Worm (Caenorhabditis elegans): ENCODE data around the gene T05A8.8.

The T05A8.8 gene

DNA sequence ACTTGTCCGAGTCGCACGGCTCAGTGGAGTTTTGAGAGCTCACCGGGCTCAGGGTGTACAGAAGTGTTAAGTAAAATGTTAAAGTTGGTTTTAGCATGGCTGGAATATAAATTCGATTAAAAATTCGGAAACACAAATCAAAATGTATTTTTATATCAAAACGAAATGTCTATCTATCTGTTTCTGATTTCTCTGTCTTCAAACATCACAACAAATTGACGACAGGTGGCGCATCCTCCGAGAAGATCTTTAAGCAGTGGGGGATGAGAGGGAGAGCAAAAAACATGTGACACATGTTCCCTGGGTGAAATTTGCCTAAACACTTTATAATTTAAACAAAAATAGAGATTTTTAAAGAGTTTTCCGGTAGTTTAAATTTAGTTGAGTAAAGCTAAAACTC, 32.5 kb downstream of the T05A8.8 start, which contains the start of gene F08D12.7:
TSS of gene F08D12.7 (minus strand) at position 101 of the 400 bp plus-strand sequence.
- TF ChIP-seq fkh-3 (tag; optimal IDR thresholded peaks at IDR 0.05), result no peak
- TF ChIP-seq bed-1 (GFP tag; IDR thresholded peaks at IDR 0.05), result no peak
- no peak for TF ChIP-seq him-1 (tag; optimal IDR thresholded peaks at IDR 0.05)
- no peak for TF ChIP-seq aptf-3 (GFP tag; IDR thresholded peaks at IDR 0.05)
- TF ChIP-seq dox-1 (GFP tag; IDR thresholded peaks at IDR 0.05), result no peak
- no peak for TF ChIP-seq ceh-58 (GFP tag; IDR thresholded peaks at IDR 0.05)
- no peak for TF ChIP-seq rpc-1 (optimal IDR thresholded peaks at IDR 0.05)
- no peak for TF ChIP-seq rpc-1 (tag; optimal IDR thresholded peaks at IDR 0.05)

DNA sequence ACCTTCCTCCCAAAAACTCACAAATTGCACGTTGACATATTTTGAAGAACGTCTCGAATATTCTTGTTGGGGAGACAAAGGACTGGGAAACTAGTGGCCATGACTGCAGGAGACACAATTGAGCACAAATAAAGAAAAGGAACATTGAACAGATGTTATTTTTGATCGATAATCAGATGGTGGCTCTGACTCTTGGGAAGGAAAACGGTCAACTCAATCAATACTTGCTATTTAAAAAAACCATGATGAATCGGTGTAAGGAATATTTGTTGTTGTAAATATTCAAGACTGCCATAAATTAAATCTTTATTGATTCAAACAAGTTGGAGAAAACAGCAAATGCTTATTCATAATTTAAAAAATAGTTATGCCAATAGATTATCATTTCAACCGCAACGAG, 34.3 kb downstream of the T05A8.8 start, which contains the start of gene fbxb-105:
TSS of gene fbxb-105 (minus strand) at position 101 of the 400 bp plus-strand sequence.
- TF ChIP-seq cebp-2 (GFP tag; IDR thresholded peaks at IDR 0.05) (no peak), ztf-3 (GFP tag; optimal IDR thresholded peaks at IDR 0.05) (no peak), mxl-1 (tag; optimal IDR thresholded peaks at IDR 0.05) (no peak), ZK185.1 (tag; optimal IDR thresholded peaks at IDR 0.05; ENCODE audit: poor library complexity, severe bottlenecking) (no peak), T07F8.4 (tag; optimal IDR thresholded peaks at IDR 0.05) (no peak), lir-1 (GFP tag; conservative IDR thresholded peaks at IDR 0.05) (no peak), nhr-179 (tag; optimal IDR thresholded peaks at IDR 0.05) (no peak), attf-3 (GFP tag; conservative IDR thresholded peaks at IDR 0.05) (no peak), him-1 (tag; optimal IDR thresholded peaks at IDR 0.05) (no peak), zfh-2 (GFP tag; conservative IDR thresholded peaks at IDR 0.05) (no peak), zim-3 (tag; optimal IDR thresholded peaks at IDR 0.05) (no peak), nfyb-1 (GFP tag; IDR thresholded peaks at IDR 0.05) (no peak), ceh-100 (GFP tag; IDR thresholded peaks at IDR 0.05) (no peak), rpc-1 (optimal IDR thresholded peaks at IDR 0.05) (no peak), rpc-1 (tag; optimal IDR thresholded peaks at IDR 0.05) (no peak), tlf-1 (GFP tag; optimal IDR thresholded peaks at IDR 0.05) (no peak), dox-1 (GFP tag; IDR thresholded peaks at IDR 0.05) (no peak), hlh-26 (GFP tag; conservative IDR thresholded peaks at IDR 0.05) (no peak)

DNA sequence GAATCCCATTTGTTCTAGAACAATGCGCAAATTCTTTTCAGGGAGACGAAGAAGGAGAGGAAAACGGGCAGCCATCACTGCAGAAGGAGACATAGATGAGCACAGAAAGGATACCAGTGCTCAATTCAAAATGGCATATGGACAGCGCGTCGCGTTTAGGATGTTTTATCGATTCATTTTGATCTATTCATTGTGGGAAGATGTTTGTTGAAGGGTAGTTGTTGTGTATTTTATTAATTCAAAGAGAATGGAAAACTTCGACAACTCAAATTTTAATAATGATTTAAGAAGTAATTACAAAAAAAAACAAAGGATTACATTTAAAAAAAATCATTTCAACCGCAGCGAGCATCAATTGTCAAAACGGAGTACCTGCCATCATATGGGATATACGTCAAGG, 35.7 kb downstream of the T05A8.8 start, which contains the start of gene sdz-10:
TSS of gene sdz-10 (minus strand) at position 101 of the 400 bp plus-strand sequence.
- TF ChIP-seq ceh-79 (tag; optimal IDR thresholded peaks at IDR 0.05), result no peak
- TF ChIP-seq nfyb-1 (GFP tag; IDR thresholded peaks at IDR 0.05), result no peak
- TF ChIP-seq attf-3 (GFP tag; conservative IDR thresholded peaks at IDR 0.05), result no peak
- TF ChIP-seq F33H1.4 (GFP tag; IDR thresholded peaks at IDR 0.05), result no peak
- TF ChIP-seq unc-130 (GFP tag; optimal IDR thresholded peaks at IDR 0.05), result no peak
- no peak for TF ChIP-seq Y95B8A.8 (GFP tag; IDR thresholded peaks at IDR 0.05)
- TF ChIP-seq snpc-4 (GFP tag; optimal IDR thresholded peaks at IDR 0.05), result no peak
- no peak for TF ChIP-seq snpc-4 (tag; optimal IDR thresholded peaks at IDR 0.05)
- TF ChIP-seq Y53G8AR.9 (GFP tag; conservative IDR thresholded peaks at IDR 0.05), result no peak
- no peak for TF ChIP-seq dox-1 (GFP tag; IDR thresholded peaks at IDR 0.05)
- TF ChIP-seq ceh-40 (GFP tag; IDR thresholded peaks at IDR 0.05), result no peak
- no peak for TF ChIP-seq ekl-4 (GFP tag; IDR thresholded peaks at IDR 0.05)
- no peak for TF ChIP-seq hmg-1.2 (GFP tag; IDR thresholded peaks at IDR 0.05)
- TF ChIP-seq lsl-1 (GFP tag; optimal IDR thresholded peaks at IDR 0.05), result no peak
- no peak for TF ChIP-seq him-1 (tag; optimal IDR thresholded peaks at IDR 0.05)
- no peak for TF ChIP-seq nhr-27 (tag; optimal IDR thresholded peaks at IDR 0.05)
- TF ChIP-seq xnd-1 (tag; optimal IDR thresholded peaks at IDR 0.05), result no peak
- TF ChIP-seq ama-1 (optimal IDR thresholded peaks at IDR 0.05), result no peak
- TF ChIP-seq ama-1 (GFP tag; optimal IDR thresholded peaks at IDR 0.05), result no peak
- no peak for TF ChIP-seq nfya-1 (tag; optimal IDR thresholded peaks at IDR 0.05; ENCODE audit: borderline replicate concordance, insufficient read depth)
- no peak for TF ChIP-seq F37B4.10 (GFP tag; IDR thresholded peaks at IDR 0.05)

All from whole organism, young adult.